Worm (Caenorhabditis elegans) whole organism, mixed stage, embryonic: ENCODE results near the gene F59B10.6.

Experiments
- M03D4.4 ChIP-seq: sonication (generic microtip); optimal IDR thresholded peaks from 2 replicates; lab custom pipeline; 2017; ENCODE audit warnings: mild to moderate bottlenecking, missing genetic modification characterization, missing compliant biosample characterization
- blmp-1 ChIP-seq: fragments of 150-350 bp; optimal IDR thresholded peaks from 2 replicates; lab custom pipeline; 2014; ENCODE audit warnings: missing biosample characterization, missing genetic modification characterization
- elt-1 ChIP-seq: sonication (generic microtip); optimal IDR thresholded peaks from 2 replicates; lab custom pipeline; 2017; ENCODE audit warnings: missing genetic modification characterization, mild to moderate bottlenecking, missing compliant biosample characterization, antibody characterized with exemption, moderate library complexity, borderline replicate concordance; ENCODE audit not compliant: insufficient read depth
- lin-13 ChIP-seq: fragments of 150-350 bp; optimal IDR thresholded peaks from 2 replicates; lab custom pipeline; 2014; ENCODE audit warnings: missing biosample characterization, missing genetic modification characterization
- lin-32 ChIP-seq: fragments of 200-800 bp; sonication (Bioruptor generic); optimal IDR thresholded peaks from 2 replicates; lab custom pipeline; 2018; ENCODE audit warnings: mild to moderate bottlenecking, missing genetic modification characterization, missing compliant biosample characterization
- nhr-237 ChIP-seq: fragments of 150-350 bp; optimal IDR thresholded peaks from 2 replicates; lab custom pipeline; 2014; ENCODE audit warnings: missing biosample characterization, missing genetic modification characterization
- nhr-76 ChIP-seq: sonication (generic microtip); optimal IDR thresholded peaks from 2 replicates; lab custom pipeline; 2017; ENCODE audit warnings: missing biosample characterization, missing genetic modification characterization
- unc-62 ChIP-seq: fragments of 150-350 bp; optimal IDR thresholded peaks from 2 replicates; lab custom pipeline; 2014; ENCODE audit warnings: missing biosample characterization, missing genetic modification reagents, missing genetic modification characterization

DNA sequence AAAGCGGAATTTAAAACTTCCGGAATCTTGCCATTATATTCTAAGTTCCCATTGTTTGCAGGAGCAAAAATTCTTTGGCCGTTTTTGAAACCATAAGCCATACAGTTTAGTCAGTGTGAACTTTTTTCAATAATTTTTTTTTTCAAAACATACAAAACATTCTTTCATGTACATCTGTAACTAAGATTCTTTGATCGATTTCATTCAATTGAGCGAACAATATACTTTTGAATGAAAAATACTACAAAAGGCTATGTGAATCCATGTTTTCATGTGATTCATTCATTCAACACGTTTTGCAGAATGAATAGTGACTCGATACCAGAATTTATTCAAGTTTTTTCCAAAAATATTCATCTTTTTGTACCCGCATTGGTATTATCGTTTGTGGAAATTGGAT is 37.5 kb downstream of the F59B10.6 start, which contains the start of gene ZK666.15:
- TF ChIP-seq M03D4.4 (tag; lab: Kevin White, UChicago) = no peak
- TF ChIP-seq unc-62 (GFP tag; lab: Kevin White, UChicago) = no peak
- TF ChIP-seq blmp-1 = no peak
- TF ChIP-seq elt-1 (tag; lab: Kevin White, UChicago) = no peak
- no peak for TF ChIP-seq lin-32 (GFP tag; lab: Kevin White, UChicago)
- no peak for TF ChIP-seq nhr-237 (tag; lab: Kevin White, UChicago)
- no peak for TF ChIP-seq nhr-76
- no peak for TF ChIP-seq lin-13 (tag; lab: Kevin White, UChicago)
